Fruit fly (Drosophila melanogaster): ENCODE measurements around the gene CG33642.

The CG33642 gene

dm6 chr2L:13513331-13514261, 16.2 kb upstream of the CG33642 start (continued):
- peak; percentile 70 for TF ChIP-seq CG9437 (GFP tag; optimal IDR thresholded peaks at IDR 0.05)
- TF ChIP-seq CG1832 (GFP tag; optimal IDR thresholded peaks at IDR 0.05) = no peak
- no peak for TF ChIP-seq CG10321 (GFP tag; IDR thresholded peaks at IDR 0.05)
- peak; percentile 70 for TF ChIP-seq stc (GFP tag; IDR thresholded peaks at IDR 0.05)
- no peak for TF ChIP-seq CG8478 (optimal IDR thresholded peaks at IDR 0.05)
- TF ChIP-seq shn (GFP tag; optimal IDR thresholded peaks at IDR 0.05) = peak; percentile 70
- TF ChIP-seq tap (tag; optimal IDR thresholded peaks at IDR 0.05) = no peak
- no peak for TF ChIP-seq unc-4 (GFP tag; IDR thresholded peaks at IDR 0.05; ENCODE audit: partially characterized antibody)
- TF ChIP-seq fd3F (GFP tag; optimal IDR thresholded peaks at IDR 0.05) = peak; percentile 39
- TF ChIP-seq Awh (GFP tag; IDR thresholded peaks at IDR 0.05) = 0 out of 2 replicates have a peak, but pooled peaks have one; percentile 38
- TF ChIP-seq Mrtf (GFP tag; IDR thresholded peaks at IDR 0.05) = peak; percentile 71; the same call in 2 of the 3 replicates
- no peak for TF ChIP-seq fru (optimal IDR thresholded peaks at IDR 0.05)
- TF ChIP-seq klu (GFP tag; IDR thresholded peaks at IDR 0.05) = 0 out of 2 replicates have a peak, but pooled peaks have one; percentile 7
- TF ChIP-seq Opbp (GFP tag; IDR thresholded peaks at IDR 0.05; ENCODE audit: partially characterized antibody) = no peak
- TF ChIP-seq CG10543 (GFP tag; optimal IDR thresholded peaks at IDR 0.05) = peak; percentile 39
- TF ChIP-seq CG3065 (GFP tag; optimal IDR thresholded peaks at IDR 0.05) = no peak
- peak; percentile 73 for TF ChIP-seq zfh1 (GFP tag; IDR thresholded peaks at IDR 0.05)
- TF ChIP-seq Atf-2 (GFP tag; optimal IDR thresholded peaks at IDR 0.05) = peak; percentile 70
- peak; percentile 56 for TF ChIP-seq Asciz (GFP tag; optimal IDR thresholded peaks at IDR 0.05)
- TF ChIP-seq CG17802 (tag; optimal IDR thresholded peaks at IDR 0.05) = peak; percentile 2
- peak; percentile 41 for TF ChIP-seq cwo (GFP tag; optimal IDR thresholded peaks at IDR 0.05)
- peak; percentile 62 for TF ChIP-seq onecut (GFP tag; IDR thresholded peaks at IDR 0.05)
- TF ChIP-seq B-H1 (GFP tag; IDR thresholded peaks at IDR 0.05) = peak; percentile 42; the same call in 1 of the 3 replicates
- TF ChIP-seq Ada2b (GFP tag; IDR thresholded peaks at IDR 0.05) = peak; percentile 69; the same call in 1 of the 2 replicates
- TF ChIP-seq CG12769 (tag; optimal IDR thresholded peaks at IDR 0.05) = peak; percentile 64
- peak; percentile 72 for TF ChIP-seq ase (GFP tag; IDR thresholded peaks at IDR 0.05)
- peak; percentile 97 for TF ChIP-seq CG10274 (GFP tag; optimal IDR thresholded peaks at IDR 0.05)
- peak; percentile 35; the same call in 1 of the 2 replicates for TF ChIP-seq esg (GFP tag; conservative IDR thresholded peaks at IDR 0.05)
- no peak for TF ChIP-seq pan (optimal IDR thresholded peaks at IDR 0.05)
- peak in 1 of 2 experiments; percentile 77 for TF ChIP-seq pan (GFP tag; optimal IDR thresholded peaks at IDR 0.05 in 1 of 2, IDR thresholded peaks at IDR 0.05 in 1 of 2)
- no peak for TF ChIP-seq h (optimal IDR thresholded peaks at IDR 0.05)
- TF ChIP-seq CG15479 (GFP tag; optimal IDR thresholded peaks at IDR 0.05) = peak; percentile 51
- peak; percentile 29 for TF ChIP-seq CG18764 (GFP tag; optimal IDR thresholded peaks at IDR 0.05)
- TF ChIP-seq CG13123 (GFP tag; optimal IDR thresholded peaks at IDR 0.05) = peak; percentile 14
- no peak for TF ChIP-seq mld (GFP tag; IDR thresholded peaks at IDR 0.05; ENCODE audit: partially characterized antibody)
- TF ChIP-seq lab (GFP tag; optimal IDR thresholded peaks at IDR 0.05) = peak; percentile 69
- peak; percentile 48 for TF ChIP-seq nerfin-1 (tag; optimal IDR thresholded peaks at IDR 0.05)
- peak; percentile 71 for TF ChIP-seq CG8944 (GFP tag; optimal IDR thresholded peaks at IDR 0.05)
- peak; percentile 70 for TF ChIP-seq CG3281 (GFP tag; optimal IDR thresholded peaks at IDR 0.05)
- peak; percentile 26 for TF ChIP-seq fd102C (GFP tag; optimal IDR thresholded peaks at IDR 0.05)
- no peak for TF ChIP-seq CG3407 (GFP tag; optimal IDR thresholded peaks at IDR 0.05)
- TF ChIP-seq dm (GFP tag; optimal IDR thresholded peaks at IDR 0.05) = no peak
- TF ChIP-seq CG8924 (tag; optimal IDR thresholded peaks at IDR 0.05) = peak; percentile 25
- peak; percentile 66 for TF ChIP-seq CG12659 (GFP tag; optimal IDR thresholded peaks at IDR 0.05)
- TF ChIP-seq CG7839 (tag; optimal IDR thresholded peaks at IDR 0.05) = peak; percentile 60
- no peak for TF ChIP-seq Lhr (GFP tag; optimal IDR thresholded peaks at IDR 0.05)
- peak; percentile 2 for TF ChIP-seq gcm (GFP tag; optimal IDR thresholded peaks at IDR 0.05)
- peak; percentile 9 for TF ChIP-seq Fer2 (tag; optimal IDR thresholded peaks at IDR 0.05)
- TF ChIP-seq Sin3A (optimal IDR thresholded peaks at IDR 0.05) = no peak

All from whole organism, embryonic.